Fruit fly (Drosophila melanogaster) whole organism, wandering third instar larva: Measurements from ENCODE around the gene CG42789.

Experiments used
- HLH106 ChIP-seq: fragments of 200-800 bp; optimal IDR thresholded peaks from 3 replicates; lab custom pipeline; 2019; ENCODE audit warnings: missing biosample characterization, mild to moderate bottlenecking, missing genetic modification characterization, moderate library complexity
- Jra ChIP-seq: sonication (Bioruptor generic); optimal IDR thresholded peaks from 2 replicates; lab custom pipeline; 2016; ENCODE audit warnings: missing biosample characterization, missing genetic modification characterization
- br ChIP-seq: fragments of 200-800 bp; sonication (Bioruptor generic); optimal IDR thresholded peaks from 2 replicates; lab custom pipeline; 2016; ENCODE audit warnings: missing biosample characterization, missing genetic modification characterization
- dl ChIP-seq, 2 experiments: fragments of 175-275, 200-275 bp in 1 of 2; fragments of 200-275 bp in 1 of 2; sonication (Bioruptor generic); optimal IDR thresholded peaks; lab custom pipeline; 2018; ENCODE audit warnings: mild to moderate bottlenecking in 2 of 2, missing biosample characterization in 2 of 2, missing genetic modification characterization in 2 of 2, moderate library complexity in 2 of 2; ENCODE audit not compliant: partially characterized antibody in 2 of 2, insufficient read depth in 1 of 2
- pan ChIP-seq: fragments of >200 bp; optimal IDR thresholded peaks from 2 replicates; lab custom pipeline; 2017
- sv ChIP-seq: fragments of 200-800 bp; sonication (Bioruptor generic); optimal IDR thresholded peaks from 3 replicates; lab custom pipeline; 2016; ENCODE audit warnings: missing biosample characterization, missing genetic modification characterization
- usp ChIP-seq: fragments of >200 bp; optimal IDR thresholded peaks from 2 replicates; lab custom pipeline; 2017; ENCODE audit warnings: missing biosample characterization, missing genetic modification characterization

dm6 chr3R:26804816-26805215 is 20.8 kb upstream of the CG42789 start:
- TF ChIP-seq usp (GFP tag; lab: Kevin White, UChicago) (no peak), br (GFP tag; lab: Kevin White, UChicago) (no peak), sv (GFP tag; lab: Kevin White, UChicago) (no peak), HLH106 (tag; lab: Kevin White, UChicago) (no peak), pan (lab: Kevin White, UChicago) (no peak), dl (GFP tag; optimal IDR thresholded peaks at IDR 0.05; lab: Kevin White, UChicago; ENCODE audit: insufficient read depth in 1 of 2, partially characterized antibody in 2 of 2) (no peak), Jra (GFP tag; lab: Kevin White, UChicago) (no peak)
